Worm (Caenorhabditis elegans): Measurements from ENCODE around the gene Y116A8C.25.
"Not testable (repeated sequence)": the region's sequence is repeated elsewhere in the genome, so short reads cannot be mapped to it uniquely, and the experiment has no call there.

- not testable (repeated sequence) for TF ChIP-seq ceh-9 (tag; optimal IDR thresholded peaks at IDR 0.05); ama-1 (optimal IDR thresholded peaks at IDR 0.05); egl-27 (tag; optimal IDR thresholded peaks at IDR 0.05); skn-1 (tag; optimal IDR thresholded peaks at IDR 0.05); ztf-11 (tag; optimal IDR thresholded peaks at IDR 0.05); ceh-28 (tag; optimal IDR thresholded peaks at IDR 0.05); elt-3 (tag; optimal IDR thresholded peaks at IDR 0.05); nfya-1 (tag; optimal IDR thresholded peaks at IDR 0.05; ENCODE audit: insufficient read depth); nhr-237 (tag; optimal IDR thresholded peaks at IDR 0.05); eor-1 (tag; optimal IDR thresholded peaks at IDR 0.05); ztf-4 (tag; optimal IDR thresholded peaks at IDR 0.05); lin-39 (tag; optimal IDR thresholded peaks at IDR 0.05); fkh-10 (GFP tag; optimal IDR thresholded peaks at IDR 0.05); sea-2 (GFP tag; optimal IDR thresholded peaks at IDR 0.05)
Observed at ce11 chrIV:17063700-17064099, 14.8 kb downstream of the Y116A8C.25 start, which contains the start of gene Y116A8C.467.

Data from whole organism, L3 larva.